Fruit fly (Drosophila melanogaster) S2 (cell line): ENCODE results near the gene CG16727.

Source experiments
- CG8478 ChIP-seq: fragments of >200 bp; optimal IDR thresholded peaks from 2 replicates; lab custom pipeline; 2018
- CTCF ChIP-seq, 2 experiments: fragments of >200 bp; optimal IDR thresholded peaks; 2 replicates each; lab custom pipeline; 2018

CG16727 gene

dm6 chr3R:19619908-19620307 lies 6.7 kb downstream of the CG16727 start:
- TF ChIP-seq CG8478 (no peak), CTCF (optimal IDR thresholded peaks at IDR 0.05; lab: Kevin White, UChicago) (no peak)

dm6 chr3R:19620953-19621352 lies 7.8 kb downstream of the CG16727 start:
- TF ChIP-seq CTCF (optimal IDR thresholded peaks at IDR 0.05; lab: Kevin White, UChicago) (no peak), CG8478 (no peak)

- no peak for TF ChIP-seq CTCF (optimal IDR thresholded peaks at IDR 0.05; lab: Kevin White, UChicago)
- TF ChIP-seq CG8478: no peak
These were observed 8.8 kb downstream of the CG16727 start for dm6 chr3R:19622005-19622404.

- TF ChIP-seq CG8478 (no peak), CTCF (optimal IDR thresholded peaks at IDR 0.05; lab: Kevin White, UChicago) (no peak)
These were observed 10.4 kb downstream of the CG16727 start for dm6 chr3R:19623606-19624005.

dm6 chr3R:19624482-19624881 lies 11.3 kb downstream of the CG16727 start:
- TF ChIP-seq CTCF (optimal IDR thresholded peaks at IDR 0.05; lab: Kevin White, UChicago) (no peak), CG8478 (no peak)

dm6 chr3R:19625300-19626230 lies 12.4 kb downstream of the CG16727 start:
- TF ChIP-seq CTCF (optimal IDR thresholded peaks at IDR 0.05; lab: Kevin White, UChicago): no peak
- no peak for TF ChIP-seq CG8478

DNA sequence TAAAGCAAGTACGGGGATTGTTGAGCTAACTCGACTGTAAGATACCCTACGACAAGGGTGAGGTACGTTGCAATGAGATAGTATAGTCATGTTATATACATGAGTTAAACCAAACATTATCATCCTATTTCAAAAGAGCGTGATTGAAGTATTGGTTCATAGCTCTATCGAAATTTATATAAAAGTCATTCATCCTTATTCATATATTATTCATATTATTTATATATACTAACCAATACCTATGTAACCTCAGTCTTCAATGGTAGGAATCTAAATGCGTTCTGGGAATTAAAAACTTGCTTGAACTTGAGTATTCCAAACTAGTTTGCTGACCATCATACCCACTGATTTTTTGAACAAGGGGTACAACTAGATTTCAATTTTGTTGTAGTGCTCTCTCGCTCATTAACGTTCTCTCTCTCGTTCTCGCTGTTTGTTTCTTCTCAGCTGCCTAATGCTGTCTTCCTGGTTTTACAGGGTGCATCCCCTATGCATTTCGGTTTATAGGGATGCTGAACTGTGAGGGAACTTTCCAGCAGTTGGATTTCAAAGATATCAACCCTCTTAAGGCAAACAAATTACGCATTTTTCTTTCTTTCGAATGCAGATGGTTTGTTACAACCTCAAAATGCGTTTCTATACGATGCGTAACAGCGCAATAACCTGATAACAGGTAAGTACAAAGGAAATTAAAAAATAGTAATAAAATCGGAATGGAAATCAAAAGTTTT lies 14.8 kb downstream of the CG16727 start:
- no peak for TF ChIP-seq CG8478
- TF ChIP-seq CTCF (optimal IDR thresholded peaks at IDR 0.05; lab: Kevin White, UChicago): no peak

- TF ChIP-seq CTCF (optimal IDR thresholded peaks at IDR 0.05; lab: Kevin White, UChicago): no peak
- no peak for TF ChIP-seq CG8478
These were observed 19.5 kb downstream of the CG16727 start, which contains the start of gene CG6231 for dm6 chr3R:19632685-19633116. Gene CG6231 (minus strand): TSS chr3R:19632718.

dm6 chr3R:19634649-19635048 lies 21.5 kb downstream of the CG16727 start, which contains the start of gene CG34138:
Gene CG34138 (plus strand): TSS chr3R:19634949.
- TF ChIP-seq CTCF (optimal IDR thresholded peaks at IDR 0.05; lab: Kevin White, UChicago) (no peak), CG8478 (no peak)

DNA sequence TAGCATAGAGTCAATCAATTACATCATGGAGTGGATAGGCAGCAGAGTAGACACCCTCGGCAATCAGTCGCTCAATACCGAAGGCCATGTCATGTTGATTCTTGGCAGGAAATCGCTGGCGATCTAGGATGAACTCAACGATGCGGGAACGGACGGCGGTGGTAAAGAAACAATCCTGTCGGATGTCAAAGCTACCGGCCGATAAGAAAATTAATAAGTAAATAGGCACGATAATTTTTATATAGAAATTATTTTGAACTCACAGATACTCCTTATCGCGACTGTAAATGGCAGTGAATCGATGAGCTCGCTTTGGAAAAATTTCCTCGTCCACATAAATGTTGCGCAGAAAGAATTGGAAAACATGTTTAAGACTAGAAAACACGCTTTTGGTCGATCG lies 24.8 kb downstream of the CG16727 start:
- no peak for TF ChIP-seq CG8478
- TF ChIP-seq CTCF (optimal IDR thresholded peaks at IDR 0.05; lab: Kevin White, UChicago): no peak

DNA sequence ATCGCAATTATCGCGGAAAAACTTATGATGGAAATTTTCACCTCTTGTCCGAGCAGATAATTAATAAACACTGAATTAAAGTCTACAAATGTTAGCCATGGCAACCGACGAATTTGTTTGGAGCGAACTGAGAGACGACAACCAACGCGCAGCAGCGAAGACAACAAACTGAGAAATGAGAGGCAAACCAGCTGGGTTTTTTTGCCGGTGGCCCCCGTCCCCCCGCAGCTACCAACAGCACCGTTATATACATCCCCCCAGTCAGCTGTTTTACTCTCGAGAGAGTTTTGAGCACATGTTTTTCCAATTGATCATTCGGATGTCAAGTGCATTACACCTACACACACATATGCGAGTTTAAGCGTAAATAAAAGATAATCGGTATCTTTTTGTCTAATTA lies 27.9 kb downstream of the CG16727 start:
- no peak for TF ChIP-seq CG8478
- no peak for TF ChIP-seq CTCF (optimal IDR thresholded peaks at IDR 0.05; lab: Kevin White, UChicago)

DNA sequence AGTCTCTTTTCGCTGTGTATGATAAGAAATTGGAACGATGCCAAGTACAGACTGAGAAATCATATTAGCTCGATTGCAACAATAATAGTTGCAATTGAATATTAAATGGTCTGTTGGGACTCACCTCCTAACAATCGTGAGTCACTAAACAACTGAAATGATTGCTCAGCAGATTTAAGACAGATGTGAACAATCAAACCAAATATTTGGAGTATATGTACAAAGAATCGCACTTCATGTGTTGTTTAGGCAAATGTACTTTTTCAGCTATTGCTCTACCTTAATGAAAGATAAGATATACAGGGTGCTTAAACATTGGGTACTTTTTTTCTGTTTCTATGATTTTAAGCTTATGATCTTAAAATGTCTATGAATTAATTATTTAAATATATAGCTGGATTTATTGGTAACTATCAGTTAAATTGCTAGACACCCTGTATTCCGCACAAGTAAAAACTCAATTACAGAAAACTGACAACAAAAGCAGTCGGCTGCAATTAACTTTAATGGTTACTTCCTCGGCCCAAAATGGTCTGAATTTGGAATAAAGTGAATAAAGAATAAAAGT lies 28.4 kb downstream of the CG16727 start:
- TF ChIP-seq CG8478 (no peak), CTCF (optimal IDR thresholded peaks at IDR 0.05; lab: Kevin White, UChicago) (no peak)

DNA sequence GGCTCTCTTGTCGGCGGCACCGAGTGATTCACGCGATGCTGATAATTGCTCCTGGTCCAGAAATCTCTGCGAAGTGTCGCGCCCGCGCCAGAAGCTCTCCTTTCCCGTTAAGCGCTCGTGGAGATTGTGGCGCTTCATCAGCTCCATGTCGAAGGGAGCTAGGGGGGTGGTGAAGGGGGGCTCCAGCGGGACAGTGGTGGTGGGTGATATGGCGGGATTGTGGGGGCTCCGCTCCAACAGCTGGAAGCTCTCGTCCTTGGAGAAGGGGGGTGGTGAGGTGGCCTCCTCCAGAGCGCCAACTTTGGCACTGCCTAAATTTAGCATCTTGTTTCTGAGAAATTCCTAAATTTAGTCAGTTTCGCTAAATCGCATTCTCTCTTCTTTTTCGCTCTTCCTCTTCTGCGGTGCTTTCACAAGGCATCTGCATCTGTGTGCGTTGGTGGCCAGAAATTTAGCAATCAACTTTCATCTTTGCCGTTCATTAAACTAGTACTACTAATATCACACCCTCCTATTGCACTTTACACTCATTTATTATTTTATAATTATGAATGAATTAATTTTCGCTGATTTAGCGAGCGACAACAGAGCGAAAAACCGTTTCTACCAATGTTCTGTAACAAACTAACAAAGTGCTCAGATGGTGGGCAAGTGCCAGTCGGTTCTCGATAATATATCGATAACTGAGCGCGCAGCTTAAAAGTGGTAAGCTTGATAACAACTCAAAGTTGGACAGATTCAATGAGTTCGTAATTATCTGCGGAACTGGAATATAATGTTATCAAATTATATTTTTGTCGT lies 29.1 kb downstream of the CG16727 start, which contains the start of gene subdued:
subdued (minus strand) TSS at position 631 of the 801 bp plus-strand sequence.
- no peak for TF ChIP-seq CTCF (optimal IDR thresholded peaks at IDR 0.05; lab: Kevin White, UChicago)
- no peak for TF ChIP-seq CG8478

- TF ChIP-seq CTCF (optimal IDR thresholded peaks at IDR 0.05; lab: Kevin White, UChicago) (no peak), CG8478 (no peak)
These were observed 29.7 kb downstream of the CG16727 start for dm6 chr3R:19642893-19643270.
